Fruit fly (Drosophila melanogaster): ENCODE data around the gene CG3634.

Gene CG3634

DNA sequence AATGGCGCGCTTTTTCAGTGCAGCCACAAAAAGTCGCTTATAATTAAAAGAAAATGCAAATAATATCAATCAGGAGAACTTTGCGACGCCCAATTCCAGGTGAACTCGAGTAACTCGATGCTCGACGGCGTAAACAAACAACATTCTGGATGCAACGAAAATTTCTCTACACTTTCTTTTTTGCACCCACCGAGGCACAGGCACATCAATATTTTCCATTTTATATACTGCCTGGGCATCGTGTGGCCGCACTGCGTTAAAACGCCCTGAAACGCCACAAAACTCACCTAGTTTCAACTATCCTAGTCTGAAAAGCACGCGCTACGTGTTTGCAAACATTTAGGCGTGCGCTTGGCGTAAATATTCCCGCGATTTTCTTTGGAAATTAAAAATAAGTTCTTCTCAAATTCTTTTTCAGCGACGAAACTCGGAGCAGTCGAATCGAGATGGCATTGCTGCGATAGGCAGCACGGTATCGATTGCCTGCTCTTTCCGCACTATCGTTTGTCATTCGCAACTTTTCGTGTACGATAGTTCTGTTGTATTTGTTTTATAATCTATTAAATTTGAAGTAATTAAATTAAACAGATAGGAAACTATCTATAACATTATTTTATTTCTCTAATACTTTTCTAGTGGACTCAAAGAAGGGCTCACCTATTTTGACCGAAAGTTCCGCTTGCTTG is 23.2 kb downstream of the CG3634 start, which contains the start of gene Pcif1:
Gene Pcif1 (minus strand): TSS at position 456 of the 686 bp plus-strand sequence.
- no peak for TF ChIP-seq insv (optimal IDR thresholded peaks at IDR 0.05)
- no peak for TF ChIP-seq Myc (optimal IDR thresholded peaks at IDR 0.05)
- no peak for TF ChIP-seq Sin3A (optimal IDR thresholded peaks at IDR 0.05)
- TF ChIP-seq h (optimal IDR thresholded peaks at IDR 0.05), result no peak
- no peak for TF ChIP-seq psq (optimal IDR thresholded peaks at IDR 0.05)
- TF ChIP-seq ttk (optimal IDR thresholded peaks at IDR 0.05), result no peak

DNA sequence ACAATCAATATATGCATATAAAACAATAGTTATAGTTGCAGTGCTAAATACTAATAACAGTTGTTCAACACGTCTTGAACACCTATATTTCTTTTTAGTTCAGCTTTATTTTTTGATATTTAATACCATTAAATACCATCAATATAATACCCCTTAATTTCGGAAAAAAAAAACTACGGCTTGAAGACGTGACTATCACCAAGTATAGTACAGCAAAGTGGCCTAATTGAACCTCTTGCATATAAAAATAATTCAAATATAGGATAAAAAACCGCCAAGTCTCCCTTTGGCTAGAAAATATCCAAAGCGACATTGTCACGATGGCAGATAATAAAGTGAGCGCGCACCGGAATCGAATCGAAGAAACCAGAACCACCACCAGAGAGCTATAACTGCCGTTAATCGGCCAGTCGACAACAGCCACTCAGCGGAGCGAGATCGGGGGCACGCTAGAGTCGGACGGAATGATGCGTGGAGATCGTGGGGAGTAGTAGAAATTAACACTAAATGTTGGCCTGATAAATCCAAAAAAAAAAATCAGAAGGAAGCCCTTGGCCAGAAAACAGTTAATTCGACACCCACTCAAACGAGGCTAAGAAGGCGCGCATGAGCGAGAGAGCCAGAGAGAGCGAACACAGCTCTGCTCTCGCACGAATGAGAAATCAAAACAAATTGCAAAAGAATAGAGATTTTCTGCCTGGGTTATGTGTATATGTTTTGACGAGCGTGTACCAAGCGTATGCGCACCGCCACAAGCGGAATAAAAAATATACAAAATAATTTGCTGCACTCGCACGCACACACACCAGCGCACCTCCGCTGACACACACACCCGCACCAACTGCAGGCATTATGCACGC is 24.0 kb downstream of the CG3634 start:
- no peak for TF ChIP-seq Myc (optimal IDR thresholded peaks at IDR 0.05)
- TF ChIP-seq psq (optimal IDR thresholded peaks at IDR 0.05), result no peak
- no peak for TF ChIP-seq insv (optimal IDR thresholded peaks at IDR 0.05)
- no peak for TF ChIP-seq h (optimal IDR thresholded peaks at IDR 0.05)
- TF ChIP-seq ttk (optimal IDR thresholded peaks at IDR 0.05), result no peak

DNA sequence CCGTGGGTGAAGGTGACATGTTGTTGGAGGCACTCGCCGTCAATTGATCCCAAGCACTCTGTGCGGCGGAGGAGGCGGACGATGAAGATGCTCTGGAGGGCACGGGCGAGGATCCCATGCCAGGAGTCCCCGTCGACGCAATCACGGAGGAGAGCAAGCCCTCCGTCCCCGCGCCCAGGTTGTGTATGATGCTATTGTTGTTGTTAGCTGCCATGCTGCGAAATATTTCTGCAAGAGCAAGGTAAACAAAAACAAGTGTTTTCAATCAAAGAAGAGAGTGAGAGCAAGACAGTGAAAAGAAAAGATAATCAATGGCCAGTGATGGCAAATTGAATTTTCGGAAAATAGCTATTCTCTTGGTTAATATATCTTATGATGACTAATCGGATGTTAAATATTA is 24.7 kb downstream of the CG3634 start:
- TF ChIP-seq insv (optimal IDR thresholded peaks at IDR 0.05) (no peak), h (optimal IDR thresholded peaks at IDR 0.05) (no peak), ttk (optimal IDR thresholded peaks at IDR 0.05) (no peak), psq (optimal IDR thresholded peaks at IDR 0.05) (no peak), Sin3A (optimal IDR thresholded peaks at IDR 0.05) (no peak), Myc (optimal IDR thresholded peaks at IDR 0.05) (no peak)

DNA sequence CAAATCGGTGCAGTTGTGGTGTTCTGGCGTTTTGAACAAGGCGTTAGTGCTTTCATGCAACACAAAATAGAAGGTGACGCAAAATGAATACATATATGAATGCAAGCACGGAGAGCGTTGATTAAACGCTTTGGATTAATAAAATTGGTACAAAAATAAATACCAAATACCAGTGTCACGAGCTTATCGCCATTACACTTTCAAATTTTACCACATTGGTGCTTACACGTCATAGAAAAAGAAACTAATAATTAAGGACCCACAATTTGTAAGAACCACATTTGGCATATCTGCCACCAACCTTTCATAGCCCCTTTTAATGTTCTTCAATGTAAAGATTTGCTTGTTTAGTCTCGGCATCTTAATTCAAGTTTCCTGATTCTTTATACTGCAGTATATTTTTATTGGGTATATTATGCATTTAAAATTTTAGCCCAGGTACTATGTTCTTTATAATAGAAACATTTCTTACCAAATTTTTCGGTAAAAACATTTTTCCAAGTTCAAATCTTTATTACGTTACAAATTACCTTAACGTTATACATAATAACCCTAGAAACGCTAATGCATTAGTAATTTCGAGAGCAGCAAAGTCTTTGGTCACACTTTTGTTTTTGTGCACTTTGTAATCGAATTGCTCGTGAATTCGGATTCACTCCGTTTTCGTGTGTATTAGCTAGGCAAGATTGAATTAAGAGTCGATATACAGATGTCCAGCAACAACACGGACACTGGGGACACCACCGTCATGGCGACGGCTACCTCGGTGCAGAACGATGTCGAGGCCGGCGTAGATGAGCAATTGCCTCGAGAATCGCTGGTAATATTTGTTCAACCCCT is 30.6 kb downstream of the CG3634 start, which contains the start of the genes Pex16 and Pex14:
Gene Pex16 (minus strand): TSS at position 41 of the 840 bp plus-strand sequence.
Gene Pex14 (plus strand): TSS at position 576 of the 840 bp plus-strand sequence.
- TF ChIP-seq psq (optimal IDR thresholded peaks at IDR 0.05), result no peak
- TF ChIP-seq ttk (optimal IDR thresholded peaks at IDR 0.05), result no peak
- no peak for TF ChIP-seq h (optimal IDR thresholded peaks at IDR 0.05)
- TF ChIP-seq insv (optimal IDR thresholded peaks at IDR 0.05), result no peak
- TF ChIP-seq Sin3A (optimal IDR thresholded peaks at IDR 0.05), result no peak
- TF ChIP-seq Myc (optimal IDR thresholded peaks at IDR 0.05), result no peak

DNA sequence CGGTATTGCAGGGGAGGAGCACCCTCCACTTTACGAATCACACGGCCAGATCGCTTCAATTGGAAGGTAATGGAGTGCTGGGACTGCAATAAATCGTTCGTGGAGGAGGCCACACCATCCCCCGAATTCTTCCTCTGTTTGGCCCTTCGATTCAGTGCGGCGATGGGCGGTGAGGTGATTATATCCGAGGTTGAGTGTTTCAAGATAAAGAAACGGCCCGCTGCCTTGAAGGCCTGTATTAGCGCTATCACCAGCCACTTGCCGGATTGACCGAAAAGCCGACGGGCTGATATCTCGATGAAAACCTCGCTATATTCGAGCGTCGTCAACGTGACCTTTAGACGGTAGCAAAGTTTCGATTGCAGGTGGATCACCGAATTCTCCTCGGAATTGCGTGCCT is 31.6 kb downstream of the CG3634 start:
- no peak for TF ChIP-seq h (optimal IDR thresholded peaks at IDR 0.05)

DNA sequence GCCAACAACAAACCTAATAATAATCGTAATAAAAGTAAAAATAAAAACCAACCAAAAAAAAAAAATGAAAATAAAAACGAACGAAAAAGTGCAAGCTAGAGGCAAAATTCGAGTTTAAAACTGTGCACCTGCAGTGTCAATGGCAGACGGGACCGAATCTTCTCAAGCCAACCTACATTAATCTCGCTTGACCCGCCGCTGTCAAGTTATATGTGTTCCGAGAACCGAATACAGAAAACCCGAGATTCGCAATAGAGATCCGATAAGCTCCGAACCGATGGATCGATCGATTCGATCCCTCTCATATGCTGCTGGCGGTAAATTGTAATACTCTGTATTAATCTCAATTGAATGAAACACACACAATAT is 36.4 kb downstream of the CG3634 start:
- TF ChIP-seq Sin3A (optimal IDR thresholded peaks at IDR 0.05), result no peak
- TF ChIP-seq ttk (optimal IDR thresholded peaks at IDR 0.05), result no peak
- no peak for TF ChIP-seq Myc (optimal IDR thresholded peaks at IDR 0.05)
- no peak for TF ChIP-seq psq (optimal IDR thresholded peaks at IDR 0.05)
- no peak for TF ChIP-seq h (optimal IDR thresholded peaks at IDR 0.05)
- no peak for TF ChIP-seq insv (optimal IDR thresholded peaks at IDR 0.05)

DNA sequence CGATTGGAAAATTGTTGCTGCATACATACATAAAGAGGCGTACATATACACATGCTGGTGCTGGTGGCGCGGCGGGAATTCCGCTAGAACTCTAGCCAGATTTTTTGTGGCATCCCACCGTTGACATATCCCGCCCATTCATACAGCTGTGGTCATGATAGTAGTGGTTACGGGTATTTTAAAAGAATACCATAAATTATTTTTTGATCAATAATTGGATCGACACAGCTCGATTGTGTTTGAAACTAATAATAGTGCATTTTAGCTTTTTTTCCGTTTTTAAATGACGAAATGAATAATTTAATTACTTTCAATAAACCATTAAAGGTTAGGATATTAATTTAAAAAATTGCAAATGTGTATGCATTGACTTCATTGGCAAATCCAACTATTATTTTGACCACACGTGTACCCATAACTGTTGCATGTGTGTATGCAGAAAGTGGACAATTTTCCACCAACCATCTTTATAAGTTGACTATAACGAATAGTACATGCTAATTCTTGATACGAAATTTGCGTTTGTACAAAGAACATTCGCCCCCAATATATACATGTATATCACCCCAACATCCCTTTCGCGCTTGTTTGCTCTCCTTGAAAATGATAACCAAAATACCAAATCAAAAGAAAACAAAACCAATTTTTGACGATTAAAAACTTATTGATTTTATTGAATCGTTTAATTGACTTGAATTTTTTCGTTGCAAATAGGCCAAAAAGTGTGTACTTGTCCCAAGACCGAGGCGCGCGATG is 37.0 kb downstream of the CG3634 start:
- TF ChIP-seq Sin3A (optimal IDR thresholded peaks at IDR 0.05) (no peak), h (optimal IDR thresholded peaks at IDR 0.05) (no peak), ttk (optimal IDR thresholded peaks at IDR 0.05) (no peak), psq (optimal IDR thresholded peaks at IDR 0.05) (no peak), Myc (optimal IDR thresholded peaks at IDR 0.05) (no peak), insv (optimal IDR thresholded peaks at IDR 0.05) (no peak)

DNA sequence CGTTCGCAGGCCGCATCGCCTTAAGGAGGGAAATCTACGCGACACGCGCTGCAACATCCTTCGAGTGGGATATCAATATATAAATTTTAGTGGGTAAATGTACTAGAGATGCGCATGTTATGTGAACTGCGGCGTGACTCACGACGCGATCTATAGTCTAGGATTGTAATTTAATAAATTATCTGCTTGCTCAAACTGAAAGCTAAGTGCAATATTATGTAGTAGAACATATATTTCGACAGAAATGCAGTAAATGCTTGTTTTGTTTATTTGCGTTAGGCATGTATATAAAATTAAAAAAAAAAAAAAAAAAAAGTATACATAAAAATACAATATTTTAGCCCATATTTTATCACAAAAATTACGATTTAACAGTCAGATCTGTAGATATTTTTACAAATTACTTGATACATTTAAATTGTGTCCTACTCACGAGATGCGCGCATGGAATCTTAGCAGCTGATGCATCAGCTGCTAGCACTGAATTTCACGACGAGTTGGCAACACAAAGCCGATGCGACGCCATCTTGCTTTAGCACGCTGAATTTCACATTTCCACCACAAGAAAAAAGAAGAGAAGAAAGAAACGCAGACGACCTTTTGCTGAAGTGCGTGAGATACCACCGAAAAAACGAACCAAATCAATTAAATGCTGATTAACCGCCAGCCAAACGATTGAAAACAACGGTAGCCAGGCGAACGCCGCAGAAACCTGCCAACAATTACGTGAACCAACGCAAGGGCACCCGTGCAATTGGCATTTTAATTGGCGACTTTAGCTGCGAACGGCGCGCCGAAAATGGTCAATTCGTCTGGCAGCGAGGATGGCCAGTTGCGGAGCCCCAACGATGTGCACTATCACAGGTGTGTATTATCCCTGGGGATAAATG is 37.8 kb downstream of the CG3634 start, which contains the start of the genes CG4042 and Pitslre:
Gene CG4042 (minus strand): TSS at position 507 of the 890 bp plus-strand sequence.
Gene Pitslre (plus strand): TSS at position 528 of the 890 bp plus-strand sequence.
- no peak for TF ChIP-seq insv (optimal IDR thresholded peaks at IDR 0.05)
- no peak for TF ChIP-seq psq (optimal IDR thresholded peaks at IDR 0.05)
- no peak for TF ChIP-seq ttk (optimal IDR thresholded peaks at IDR 0.05)
- TF ChIP-seq Myc (optimal IDR thresholded peaks at IDR 0.05), result no peak
- no peak for TF ChIP-seq Sin3A (optimal IDR thresholded peaks at IDR 0.05)
- TF ChIP-seq h (optimal IDR thresholded peaks at IDR 0.05), result no peak

DNA sequence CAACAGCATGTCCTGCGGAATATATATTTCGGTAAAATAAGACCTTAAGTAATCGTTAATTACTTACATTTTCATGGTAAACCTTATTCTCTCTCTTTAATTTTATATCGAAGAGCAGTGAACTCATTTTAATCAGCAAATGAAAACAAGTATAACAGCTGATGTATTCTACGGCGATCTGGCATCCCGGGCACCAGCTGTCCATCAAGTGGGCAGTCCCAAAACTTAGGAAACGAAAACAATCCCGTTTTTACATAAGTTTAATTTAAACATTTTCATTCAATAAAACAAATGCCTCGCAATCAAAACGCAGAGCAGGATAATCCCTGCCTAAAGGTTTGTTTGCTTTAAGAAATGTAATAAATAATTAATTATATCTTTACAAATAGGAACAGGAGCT is 39.7 kb downstream of the CG3634 start, which contains the start of the genes CG4074 and CG4186:
Gene CG4074 (minus strand): TSS at position 151 of the 400 bp plus-strand sequence.
Gene CG4186 (plus strand): TSS at position 237 of the 400 bp plus-strand sequence.
- TF ChIP-seq insv (optimal IDR thresholded peaks at IDR 0.05), result no peak
- no peak for TF ChIP-seq ttk (optimal IDR thresholded peaks at IDR 0.05)
- no peak for TF ChIP-seq psq (optimal IDR thresholded peaks at IDR 0.05)
- no peak for TF ChIP-seq Myc (optimal IDR thresholded peaks at IDR 0.05)
- no peak for TF ChIP-seq Sin3A (optimal IDR thresholded peaks at IDR 0.05)
- no peak for TF ChIP-seq h (optimal IDR thresholded peaks at IDR 0.05)

DNA sequence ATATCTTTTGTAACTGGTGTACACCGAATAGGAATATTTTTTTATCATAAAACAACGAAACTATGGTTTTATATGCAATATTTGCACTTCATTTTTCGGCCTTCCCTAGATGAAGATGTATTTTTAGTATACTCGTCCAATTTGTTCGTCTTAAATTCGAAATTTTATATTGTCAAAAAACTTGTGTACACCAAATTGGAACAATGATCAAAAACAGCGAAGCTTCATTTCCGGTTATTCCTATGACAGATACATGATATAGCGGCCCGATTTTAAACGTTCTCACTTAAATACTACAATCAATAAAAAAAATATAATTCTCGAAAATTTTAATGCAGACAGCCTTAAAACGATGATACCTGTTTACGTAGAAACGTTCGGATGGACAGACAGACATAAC is 41.8 kb downstream of the CG3634 start:
- TF ChIP-seq h (optimal IDR thresholded peaks at IDR 0.05) (no peak), psq (optimal IDR thresholded peaks at IDR 0.05) (no peak), Myc (optimal IDR thresholded peaks at IDR 0.05) (no peak), Sin3A (optimal IDR thresholded peaks at IDR 0.05) (no peak), ttk (optimal IDR thresholded peaks at IDR 0.05) (no peak)

All from Kc167 (cell line).